Worm (Caenorhabditis elegans) whole organism, early embryonic: ENCODE results near the gene Y44A6C.1.

Experiments used
- B0310.2 ChIP-seq: sonication (generic microtip); optimal IDR thresholded peaks from 2 replicates; lab custom pipeline; 2016; ENCODE audit warnings: mild to moderate bottlenecking, missing genetic modification characterization, missing compliant biosample characterization
- F13C5.2 ChIP-seq: sonication (generic microtip); optimal IDR thresholded peaks from 2 replicates; lab custom pipeline; 2017; ENCODE audit warnings: mild to moderate bottlenecking, missing genetic modification characterization, inconsistent platforms, missing compliant biosample characterization
- aly-1 ChIP-seq: sonication (generic microtip); optimal IDR thresholded peaks from 2 replicates; lab custom pipeline; 2016; ENCODE audit warnings: missing genetic modification characterization, missing compliant biosample characterization
- ama-1 ChIP-seq: fragments of 150-350 bp; optimal IDR thresholded peaks from 2 replicates; lab custom pipeline; 2014
- ceh-13 ChIP-seq: fragments of 200-800 bp; sonication (Bioruptor generic); optimal IDR thresholded peaks from 2 replicates; lab custom pipeline; 2018; ENCODE audit warnings: mild to moderate bottlenecking, missing genetic modification characterization, missing compliant biosample characterization
- ceh-36 ChIP-seq: sonication (generic microtip); optimal IDR thresholded peaks from 2 replicates; lab custom pipeline; 2016; ENCODE audit warnings: missing genetic modification characterization, inconsistent platforms, missing compliant biosample characterization
- ets-7 ChIP-seq: sonication (generic microtip); optimal IDR thresholded peaks from 2 replicates; lab custom pipeline; 2016; ENCODE audit warnings: missing genotype, missing genetic modification characterization, missing compliant biosample characterization
- flt-1 ChIP-seq: fragments of 200-800 bp; sonication (Bioruptor generic); IDR thresholded peaks from 2 replicates; pipeline ENCODE4 v1.3.6; 2022; ENCODE audit warnings: missing genetic modification characterization, missing compliant biosample characterization
- hmbx-1 ChIP-seq: sonication (generic microtip); optimal IDR thresholded peaks from 2 replicates; lab custom pipeline; 2016; ENCODE audit warnings: mild to moderate bottlenecking, missing genetic modification characterization, missing compliant biosample characterization
- hmg-4 ChIP-seq: fragments of 200-800 bp; sonication (Bioruptor generic); optimal IDR thresholded peaks from 2 replicates; lab custom pipeline; 2018; ENCODE audit warnings: mild to moderate bottlenecking, missing genetic modification characterization, missing compliant biosample characterization
- hnd-1 ChIP-seq: sonication (generic microtip); optimal IDR thresholded peaks from 2 replicates; lab custom pipeline; 2016; ENCODE audit warnings: missing genetic modification characterization, missing compliant biosample characterization
- pes-1 ChIP-seq: fragments of 200-800 bp; sonication (Bioruptor generic); IDR thresholded peaks from 2 replicates; pipeline ENCODE4 v1.3.6; 2022; ENCODE audit warnings: missing genetic modification reagents, missing genetic modification characterization, missing compliant biosample characterization
- scrt-1 ChIP-seq: fragments of 200-800 bp; sonication (Bioruptor generic); IDR thresholded peaks from 2 replicates; pipeline ENCODE4 v1.3.6; 2022; ENCODE audit warnings: missing genetic modification characterization, missing compliant biosample characterization
- sea-1 ChIP-seq: fragments of 200-800 bp; sonication (Bioruptor generic); conservative IDR thresholded peaks from 2 replicates; pipeline ENCODE4 v1.3.6; 2022; ENCODE audit warnings: missing genetic modification characterization, missing compliant biosample characterization
- tbx-11 ChIP-seq: fragments of 200-800 bp; sonication (Bioruptor generic); IDR thresholded peaks from 2 replicates; pipeline ENCODE4 v1.3.6; 2022; ENCODE audit warnings: missing genetic modification characterization, missing compliant biosample characterization
- tbx-37 ChIP-seq: fragments of 200-800 bp; sonication (Bioruptor generic); conservative IDR thresholded peaks from 2 replicates; pipeline ENCODE4 v1.3.6; 2022; ENCODE audit warnings: missing genetic modification reagents, missing genetic modification characterization, missing compliant biosample characterization
- tra-4 ChIP-seq: sonication (generic microtip); optimal IDR thresholded peaks from 2 replicates; lab custom pipeline; 2017; ENCODE audit warnings: missing genetic modification characterization, missing compliant biosample characterization

The Y44A6C.1 gene

ce11 chrV:20734658-20735057, 20.9 kb downstream of the Y44A6C.1 start, which contains the start of gene srxa-6:
Gene srxa-6, plus strand, starts transcription at chrV:20734958.
- TF ChIP-seq ceh-36 = no peak
- no peak for TF ChIP-seq scrt-1 (GFP tag; lab: Robert Waterston, UW)
- TF ChIP-seq pes-1 (GFP tag; lab: Robert Waterston, UW) = no peak
- no peak for TF ChIP-seq ets-7 (tag; lab: Kevin White, UChicago)
- TF ChIP-seq flt-1 = no peak
- no peak for TF ChIP-seq tbx-37 (GFP tag; lab: Robert Waterston, UW)
- TF ChIP-seq hmbx-1 (tag; lab: Kevin White, UChicago) = no peak
- TF ChIP-seq tra-4 (tag; lab: Kevin White, UChicago) = no peak
- TF ChIP-seq B0310.2 (tag; lab: Kevin White, UChicago) = no peak
- TF ChIP-seq hnd-1 (tag; lab: Kevin White, UChicago) = no peak
- no peak for TF ChIP-seq aly-1 (tag; lab: Kevin White, UChicago)
- TF ChIP-seq tbx-11 (GFP tag; lab: Robert Waterston, UW) = no peak
- TF ChIP-seq ceh-13 (GFP tag; lab: Kevin White, UChicago) = no peak
- no peak for TF ChIP-seq F13C5.2 (tag; lab: Kevin White, UChicago)
- TF ChIP-seq ama-1 (lab: Kevin White, UChicago) = no peak
- TF ChIP-seq hmg-4 (GFP tag; lab: Kevin White, UChicago) = no peak
- no peak for TF ChIP-seq sea-1

ce11 chrV:20739387-20739786, 25.7 kb downstream of the Y44A6C.1 start:
- no peak for TF ChIP-seq hmg-4 (GFP tag; lab: Kevin White, UChicago)
- no peak for TF ChIP-seq tbx-37 (GFP tag; lab: Robert Waterston, UW)
- TF ChIP-seq B0310.2 (tag; lab: Kevin White, UChicago) = no peak
- no peak for TF ChIP-seq tra-4 (tag; lab: Kevin White, UChicago)
- no peak for TF ChIP-seq F13C5.2 (tag; lab: Kevin White, UChicago)
- TF ChIP-seq ceh-13 (GFP tag; lab: Kevin White, UChicago) = no peak
- TF ChIP-seq aly-1 (tag; lab: Kevin White, UChicago) = no peak
- no peak for TF ChIP-seq pes-1 (GFP tag; lab: Robert Waterston, UW)
- no peak for TF ChIP-seq ets-7 (tag; lab: Kevin White, UChicago)
- TF ChIP-seq flt-1 = no peak
- no peak for TF ChIP-seq sea-1
- no peak for TF ChIP-seq scrt-1 (GFP tag; lab: Robert Waterston, UW)
- no peak for TF ChIP-seq hmbx-1 (tag; lab: Kevin White, UChicago)
- TF ChIP-seq hnd-1 (tag; lab: Kevin White, UChicago) = no peak
- no peak for TF ChIP-seq tbx-11 (GFP tag; lab: Robert Waterston, UW)
- no peak for TF ChIP-seq ceh-36

- TF ChIP-seq aly-1 (tag; lab: Kevin White, UChicago) (no peak), sea-1 (no peak), F13C5.2 (tag; lab: Kevin White, UChicago) (peak; percentile 27), scrt-1 (GFP tag; lab: Robert Waterston, UW) (no peak), ama-1 (lab: Kevin White, UChicago) (no peak)
These were observed 30.6 kb downstream of the Y44A6C.1 start, which contains the start of gene dnj-25 for ce11 chrV:20744290-20744837. Gene dnj-25, minus strand, starts transcription at chrV:20744346.

ce11 chrV:20745278-20745677, 31.6 kb downstream of the Y44A6C.1 start:
- no peak for TF ChIP-seq ceh-36
- no peak for TF ChIP-seq hmg-4 (GFP tag; lab: Kevin White, UChicago)
- no peak for TF ChIP-seq pes-1 (GFP tag; lab: Robert Waterston, UW)
- no peak for TF ChIP-seq sea-1
- TF ChIP-seq tbx-37 (GFP tag; lab: Robert Waterston, UW) = no peak
- TF ChIP-seq tbx-11 (GFP tag; lab: Robert Waterston, UW) = no peak
- TF ChIP-seq flt-1 = no peak
- no peak for TF ChIP-seq scrt-1 (GFP tag; lab: Robert Waterston, UW)
- no peak for TF ChIP-seq ets-7 (tag; lab: Kevin White, UChicago)
- no peak for TF ChIP-seq hmbx-1 (tag; lab: Kevin White, UChicago)

- TF ChIP-seq hnd-1 (tag; lab: Kevin White, UChicago) (no peak), ama-1 (lab: Kevin White, UChicago) (no peak), tbx-37 (GFP tag; lab: Robert Waterston, UW) (no peak), tra-4 (tag; lab: Kevin White, UChicago) (no peak), ceh-13 (GFP tag; lab: Kevin White, UChicago) (no peak), ceh-36 (no peak), F13C5.2 (tag; lab: Kevin White, UChicago) (no peak), hmbx-1 (tag; lab: Kevin White, UChicago) (no peak), flt-1 (no peak), hmg-4 (GFP tag; lab: Kevin White, UChicago) (no peak), ets-7 (tag; lab: Kevin White, UChicago) (no peak), scrt-1 (GFP tag; lab: Robert Waterston, UW) (no peak), aly-1 (tag; lab: Kevin White, UChicago) (no peak), B0310.2 (tag; lab: Kevin White, UChicago) (no peak), pes-1 (GFP tag; lab: Robert Waterston, UW) (no peak), tbx-11 (GFP tag; lab: Robert Waterston, UW) (no peak), sea-1 (no peak)
These were observed 33.1 kb downstream of the Y44A6C.1 start for ce11 chrV:20746805-20747204.

ce11 chrV:20747964-20748363, 34.2 kb downstream of the Y44A6C.1 start:
- no peak for TF ChIP-seq aly-1 (tag; lab: Kevin White, UChicago)
- TF ChIP-seq B0310.2 (tag; lab: Kevin White, UChicago) = no peak
- no peak for TF ChIP-seq hmg-4 (GFP tag; lab: Kevin White, UChicago)
- TF ChIP-seq hnd-1 (tag; lab: Kevin White, UChicago) = no peak
- no peak for TF ChIP-seq tbx-37 (GFP tag; lab: Robert Waterston, UW)
- TF ChIP-seq scrt-1 (GFP tag; lab: Robert Waterston, UW) = no peak
- TF ChIP-seq sea-1 = no peak
- 0 out of 2 replicates have a peak, but pooled peaks have one; percentile 17 for TF ChIP-seq tbx-11 (GFP tag; lab: Robert Waterston, UW)
- no peak for TF ChIP-seq flt-1

- TF ChIP-seq aly-1 (tag; lab: Kevin White, UChicago) = no peak
- TF ChIP-seq scrt-1 (GFP tag; lab: Robert Waterston, UW) = no peak
- TF ChIP-seq flt-1 = no peak
- no peak for TF ChIP-seq pes-1 (GFP tag; lab: Robert Waterston, UW)
- TF ChIP-seq tra-4 (tag; lab: Kevin White, UChicago) = no peak
- no peak for TF ChIP-seq ama-1 (lab: Kevin White, UChicago)
- no peak for TF ChIP-seq ceh-13 (GFP tag; lab: Kevin White, UChicago)
- TF ChIP-seq sea-1 = no peak
These were observed 35.4 kb downstream of the Y44A6C.1 start for ce11 chrV:20749098-20749497.
